Worm (Caenorhabditis elegans) whole organism, L2 larva: Measurements from ENCODE around the gene R09H3.3.

ENCODE experiments used
- F13H6.1 ChIP-seq: sonication (generic microtip); optimal IDR thresholded peaks from 2 replicates; lab custom pipeline; 2016; ENCODE audit warnings: missing genetic modification characterization, missing compliant biosample characterization
- R02D3.7 ChIP-seq: fragments of 150-350 bp; optimal IDR thresholded peaks from 2 replicates; lab custom pipeline; 2014; ENCODE audit warnings: missing biosample characterization, missing genetic modification characterization
- Y55F3AM.14 ChIP-seq: fragments of 200-800 bp; sonication (Bioruptor generic); optimal IDR thresholded peaks from 2 replicates; lab custom pipeline; 2018; ENCODE audit warnings: mild to moderate bottlenecking, missing genetic modification characterization, missing compliant biosample characterization
- alr-1 ChIP-seq: fragments of 150-350 bp; optimal IDR thresholded peaks from 2 replicates; lab custom pipeline; 2014; ENCODE audit warnings: missing biosample characterization, missing genetic modification characterization
- aly-2 ChIP-seq: fragments of 150-350 bp; optimal IDR thresholded peaks from 2 replicates; lab custom pipeline; 2014; ENCODE audit warnings: missing biosample characterization, missing genetic modification characterization
- ama-1 ChIP-seq: fragments of 150-350 bp; optimal IDR thresholded peaks from 2 replicates; lab custom pipeline; 2018; ENCODE audit warnings: inconsistent platforms
- ceh-16 ChIP-seq: fragments of 150-350 bp; optimal IDR thresholded peaks from 2 replicates; lab custom pipeline; 2014; ENCODE audit warnings: missing biosample characterization, missing genetic modification characterization
- ceh-82 ChIP-seq: fragments of 150-350 bp; optimal IDR thresholded peaks from 2 replicates; lab custom pipeline; 2014; ENCODE audit warnings: missing biosample characterization, missing genetic modification characterization
- crh-2 ChIP-seq: sonication (generic microtip); optimal IDR thresholded peaks from 2 replicates; lab custom pipeline; 2017; ENCODE audit warnings: missing biosample characterization, missing genetic modification characterization
- dmd-4 ChIP-seq: sonication (generic microtip); optimal IDR thresholded peaks from 2 replicates; lab custom pipeline; 2017; ENCODE audit warnings: missing biosample characterization, missing genetic modification characterization
- elt-1 ChIP-seq: fragments of 150-350 bp; optimal IDR thresholded peaks from 2 replicates; lab custom pipeline; 2014; ENCODE audit warnings: missing biosample characterization, missing genetic modification characterization
- elt-3 ChIP-seq: sonication (generic microtip); optimal IDR thresholded peaks from 2 replicates; lab custom pipeline; 2017; ENCODE audit warnings: missing biosample characterization, missing genetic modification characterization
- fos-1 ChIP-seq: fragments of 150-350 bp; optimal IDR thresholded peaks from 2 replicates; lab custom pipeline; 2014; ENCODE audit warnings: missing biosample characterization, missing genetic modification characterization
- gmeb-1 ChIP-seq: fragments of 150-350 bp; optimal IDR thresholded peaks from 2 replicates; lab custom pipeline; 2014; ENCODE audit warnings: missing biosample characterization, missing genetic modification characterization
- lin-11 ChIP-seq: fragments of 150-350 bp; sonication (generic microtip); optimal IDR thresholded peaks from 2 replicates; lab custom pipeline; 2014; ENCODE audit warnings: missing biosample characterization, missing genetic modification characterization, inconsistent platforms, mixed read lengths
- lin-13 ChIP-seq: fragments of 150-350 bp; optimal IDR thresholded peaks from 2 replicates; lab custom pipeline; 2014; ENCODE audit warnings: missing biosample characterization, missing genetic modification reagents, missing genetic modification characterization
- lin-39 ChIP-seq: fragments of 150-350 bp; optimal IDR thresholded peaks from 2 replicates; lab custom pipeline; 2014; ENCODE audit warnings: missing biosample characterization, missing genetic modification reagents, missing genetic modification characterization
- mab-5 ChIP-seq: fragments of 150-350 bp; optimal IDR thresholded peaks from 2 replicates; lab custom pipeline; 2014; ENCODE audit warnings: missing biosample characterization, missing genetic modification characterization
- mbf-1 ChIP-seq: sonication (generic microtip); optimal IDR thresholded peaks from 2 replicates; lab custom pipeline; 2017; ENCODE audit warnings: missing biosample characterization, missing genetic modification characterization
- nhr-10 ChIP-seq: sonication (generic microtip); optimal IDR thresholded peaks from 2 replicates; lab custom pipeline; 2017; ENCODE audit warnings: missing biosample characterization, missing genetic modification characterization
- nhr-11 ChIP-seq: fragments of 150-350 bp; optimal IDR thresholded peaks from 2 replicates; lab custom pipeline; 2014; ENCODE audit warnings: missing biosample characterization, missing genetic modification characterization
- nhr-12 ChIP-seq: fragments of 150-350 bp; optimal IDR thresholded peaks from 2 replicates; lab custom pipeline; 2014; ENCODE audit warnings: missing biosample characterization, missing genetic modification characterization
- nhr-129 ChIP-seq: fragments of 150-350 bp; optimal IDR thresholded peaks from 2 replicates; lab custom pipeline; 2014; ENCODE audit warnings: missing biosample characterization, missing genetic modification characterization
- nhr-21 ChIP-seq: fragments of 150-350 bp; optimal IDR thresholded peaks from 2 replicates; lab custom pipeline; 2014; ENCODE audit warnings: missing biosample characterization, missing genetic modification characterization
- nhr-6 ChIP-seq: fragments of 150-350 bp; optimal IDR thresholded peaks from 2 replicates; lab custom pipeline; 2014; ENCODE audit warnings: missing biosample characterization, missing genetic modification characterization
- nhr-77 ChIP-seq: fragments of 150-350 bp; optimal IDR thresholded peaks from 2 replicates; lab custom pipeline; 2014; ENCODE audit warnings: missing biosample characterization, missing genetic modification characterization
- peb-1 ChIP-seq: fragments of 150-350 bp; optimal IDR thresholded peaks from 2 replicates; lab custom pipeline; 2014; ENCODE audit warnings: missing biosample characterization, missing genetic modification characterization
- sem-4 ChIP-seq: fragments of 150-350 bp; optimal IDR thresholded peaks from 2 replicates; lab custom pipeline; 2014; ENCODE audit warnings: missing biosample characterization, missing genetic modification reagents, missing genetic modification characterization
- skn-1 ChIP-seq: sonication (generic microtip); optimal IDR thresholded peaks from 2 replicates; lab custom pipeline; 2017; ENCODE audit warnings: missing biosample characterization, missing genetic modification characterization
- sma-9 ChIP-seq, 2 experiments: fragments of 150-350 bp in 1 of 2; sonication (generic microtip) in 1 of 2; optimal IDR thresholded peaks; 2 replicates each; lab custom pipeline; 2014 to 2016; ENCODE audit warnings: missing genetic modification characterization in 2 of 2, mild to moderate bottlenecking in 1 of 2, missing biosample characterization in 1 of 2, missing compliant biosample characterization in 1 of 2, missing genetic modification reagents in 1 of 2, moderate library complexity in 1 of 2
- snpc-4 ChIP-seq: fragments of 150-350 bp; optimal IDR thresholded peaks from 2 replicates; lab custom pipeline; 2014; ENCODE audit warnings: missing biosample characterization, missing genetic modification characterization
- unc-39 ChIP-seq: fragments of 150-350 bp; optimal IDR thresholded peaks from 2 replicates; lab custom pipeline; 2014; ENCODE audit warnings: missing biosample characterization, missing genetic modification characterization
- unc-55 ChIP-seq: fragments of 150-350 bp; sonication (generic microtip); optimal IDR thresholded peaks from 3 replicates; lab custom pipeline; 2014; ENCODE audit warnings: missing biosample characterization, missing genetic modification reagents, missing genetic modification characterization
- zag-1 ChIP-seq: fragments of 150-350 bp; optimal IDR thresholded peaks from 2 replicates; lab custom pipeline; 2014; ENCODE audit warnings: missing biosample characterization, missing genetic modification characterization
- ztf-11 ChIP-seq: sonication (generic microtip); optimal IDR thresholded peaks from 2 replicates; lab custom pipeline; 2017; ENCODE audit warnings: missing biosample characterization, missing genetic modification characterization
- ztf-4 ChIP-seq: fragments of 150-350 bp; optimal IDR thresholded peaks from 2 replicates; lab custom pipeline; 2014; ENCODE audit warnings: missing biosample characterization, missing genetic modification characterization

R09H3.3 gene

DNA sequence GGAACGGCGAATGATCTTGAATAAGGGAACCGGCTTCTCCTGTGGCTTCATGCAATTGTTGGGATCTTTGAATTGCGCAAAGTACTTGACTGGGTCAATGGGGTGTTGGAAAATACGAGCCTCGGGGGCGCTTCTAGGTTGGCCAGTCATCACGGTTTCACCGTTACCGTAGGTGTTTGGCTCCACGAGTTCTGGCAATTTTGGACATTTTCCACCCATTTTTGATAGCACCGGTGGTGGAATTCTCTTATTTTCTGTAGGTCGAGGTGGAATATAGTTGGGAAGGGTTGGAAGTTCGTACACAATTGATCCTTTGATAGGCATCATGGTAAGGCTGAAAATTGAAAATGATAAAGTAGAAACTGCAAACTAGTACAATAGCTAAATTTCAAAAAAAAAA is 17.0 kb downstream of the R09H3.3 start, which contains the start of gene ZK380.4:
Gene ZK380.4, minus strand, starts transcription at position 327 of the 400 bp plus-strand sequence.
- TF ChIP-seq gmeb-1 (tag; lab: Kevin White, UChicago) = no peak
- TF ChIP-seq dmd-4 (tag; lab: Kevin White, UChicago) = no peak
- no peak for TF ChIP-seq ceh-82
- TF ChIP-seq ztf-4 (tag; lab: Kevin White, UChicago) = no peak
- no peak for TF ChIP-seq aly-2
- no peak for TF ChIP-seq R02D3.7 (tag; lab: Kevin White, UChicago)
- no peak for TF ChIP-seq nhr-21 (tag; lab: Kevin White, UChicago)
- no peak for TF ChIP-seq nhr-10 (tag; lab: Kevin White, UChicago)
- no peak for TF ChIP-seq skn-1 (tag; lab: Kevin White, UChicago)
- no peak for TF ChIP-seq zag-1 (tag; lab: Kevin White, UChicago)
- TF ChIP-seq nhr-11 (tag; lab: Kevin White, UChicago) = no peak
- no peak for TF ChIP-seq alr-1 (tag; lab: Kevin White, UChicago)
- TF ChIP-seq lin-11 (tag; lab: Kevin White, UChicago) = no peak
- no peak for TF ChIP-seq Y55F3AM.14 (GFP tag; lab: Kevin White, UChicago)
- TF ChIP-seq nhr-129 (tag; lab: Kevin White, UChicago) = no peak
- TF ChIP-seq unc-39 (tag; lab: Kevin White, UChicago) = no peak
- no peak for TF ChIP-seq sem-4
- no peak for TF ChIP-seq fos-1 (tag; lab: Kevin White, UChicago)
- TF ChIP-seq snpc-4 (tag; lab: Kevin White, UChicago) = no peak
- no peak for TF ChIP-seq mab-5 (tag; lab: Kevin White, UChicago)

DNA sequence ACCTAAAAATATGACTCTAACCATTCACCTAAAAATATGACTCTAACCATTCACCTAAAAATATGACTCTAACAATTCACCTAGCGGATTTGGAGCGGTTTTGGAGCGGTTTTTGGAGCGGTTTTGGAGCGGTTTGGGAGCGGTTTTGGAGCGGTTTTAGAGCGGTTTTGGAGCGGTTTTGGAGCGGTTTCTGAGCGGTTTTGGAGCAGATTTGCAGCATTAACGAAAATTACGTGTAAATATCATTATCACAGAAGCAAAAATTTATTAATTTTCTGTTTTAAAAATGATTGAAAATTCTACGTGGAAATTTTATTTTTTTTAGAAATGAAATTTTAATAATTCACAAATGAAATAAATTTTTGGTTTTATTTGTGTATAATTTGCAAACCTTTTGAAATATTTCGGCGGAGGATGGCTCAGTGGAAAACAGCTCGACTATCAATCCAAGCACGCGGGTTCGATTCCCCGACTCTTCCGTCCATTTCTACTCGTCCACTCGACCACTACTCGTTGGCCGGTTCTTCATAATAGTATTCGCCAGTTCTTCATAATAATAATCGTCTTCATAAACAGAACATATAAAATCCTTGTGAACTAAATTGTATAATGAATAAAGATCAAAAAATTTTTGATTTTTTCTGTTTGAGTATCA is 25.1 kb downstream of the R09H3.3 start:
- TF ChIP-seq unc-55 = no peak

DNA sequence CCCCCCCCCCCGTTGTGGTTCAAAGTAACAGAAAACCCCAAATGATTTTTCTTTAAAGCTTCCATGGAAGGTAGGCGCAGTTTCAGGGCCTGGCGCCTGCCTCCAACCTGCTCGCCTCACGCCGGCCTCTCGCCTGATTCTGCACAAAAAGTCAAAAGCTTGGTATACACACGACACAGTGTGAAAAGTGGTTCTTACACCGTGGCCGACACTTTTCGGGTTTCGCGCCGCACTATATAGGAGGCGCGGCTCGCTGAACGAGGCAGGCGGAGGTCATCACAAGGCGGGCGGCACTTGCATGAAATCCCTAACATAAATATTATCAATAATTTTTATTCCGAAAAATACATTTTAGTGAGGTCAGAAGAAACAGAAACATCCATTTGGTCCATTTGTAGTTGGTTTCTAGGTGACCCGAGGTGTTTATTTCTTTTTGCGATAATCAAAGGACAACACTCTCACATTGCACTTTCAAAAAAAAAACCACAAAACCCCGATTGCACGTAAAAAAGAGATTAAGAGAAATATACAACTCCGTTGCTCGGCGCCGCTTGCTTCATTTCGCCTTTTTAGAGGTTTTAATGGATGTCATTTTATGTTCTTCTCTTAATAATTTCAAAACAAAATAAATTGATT is 37.6 kb downstream of the R09H3.3 start, which contains the start of gene ZK380.2:
Gene ZK380.2, plus strand, starts transcription at position 586 of the 636 bp plus-strand sequence.
- TF ChIP-seq mab-5 (tag; lab: Kevin White, UChicago) (no peak), ztf-11 (tag; lab: Kevin White, UChicago) (no peak), lin-39 (tag; lab: Kevin White, UChicago) (no peak), elt-3 (tag; lab: Kevin White, UChicago) (no peak), ama-1 (lab: Kevin White, UChicago) (no peak), skn-1 (tag; lab: Kevin White, UChicago) (no peak), mbf-1 (no peak), F13H6.1 (no peak), lin-11 (tag; lab: Kevin White, UChicago) (no peak), ztf-4 (tag; lab: Kevin White, UChicago) (no peak), snpc-4 (tag; lab: Kevin White, UChicago) (no peak), nhr-11 (tag; lab: Kevin White, UChicago) (no peak), ceh-82 (no peak), zag-1 (tag; lab: Kevin White, UChicago) (no peak), nhr-6 (tag; lab: Kevin White, UChicago) (no peak)
- TF ChIP-seq, all 48 proteins: peak for 0

DNA sequence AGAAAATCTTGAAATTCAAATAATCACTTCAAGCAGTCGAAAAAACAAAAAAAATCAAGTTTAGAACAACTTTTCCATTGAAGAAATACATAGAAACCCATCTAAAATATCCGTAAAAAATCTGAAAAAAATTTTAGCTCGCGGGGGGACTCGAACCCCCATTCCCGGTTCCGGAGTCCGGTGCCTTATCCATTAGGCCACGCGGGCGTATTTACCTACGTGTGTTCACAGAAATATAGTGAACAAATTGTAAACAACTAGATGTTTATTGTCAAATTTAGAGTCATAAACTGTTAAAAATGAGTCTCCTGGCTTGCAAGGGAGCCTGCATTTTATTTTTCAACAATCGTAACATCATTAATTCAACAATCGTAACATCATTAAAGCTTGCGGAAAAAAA is 38.9 kb downstream of the R09H3.3 start:
- no peak for TF ChIP-seq ceh-82
- TF ChIP-seq fos-1 (tag; lab: Kevin White, UChicago) = no peak
- TF ChIP-seq elt-1 (tag; lab: Kevin White, UChicago) = no peak
- TF ChIP-seq lin-13 = no peak
- no peak for TF ChIP-seq nhr-77 (tag; lab: Kevin White, UChicago)
- no peak for TF ChIP-seq Y55F3AM.14 (GFP tag; lab: Kevin White, UChicago)
- TF ChIP-seq crh-2 = no peak
- TF ChIP-seq nhr-10 (tag; lab: Kevin White, UChicago) = no peak
- TF ChIP-seq nhr-12 = no peak
- no peak for TF ChIP-seq elt-3 (tag; lab: Kevin White, UChicago)
- no peak for TF ChIP-seq lin-39 (tag; lab: Kevin White, UChicago)

DNA sequence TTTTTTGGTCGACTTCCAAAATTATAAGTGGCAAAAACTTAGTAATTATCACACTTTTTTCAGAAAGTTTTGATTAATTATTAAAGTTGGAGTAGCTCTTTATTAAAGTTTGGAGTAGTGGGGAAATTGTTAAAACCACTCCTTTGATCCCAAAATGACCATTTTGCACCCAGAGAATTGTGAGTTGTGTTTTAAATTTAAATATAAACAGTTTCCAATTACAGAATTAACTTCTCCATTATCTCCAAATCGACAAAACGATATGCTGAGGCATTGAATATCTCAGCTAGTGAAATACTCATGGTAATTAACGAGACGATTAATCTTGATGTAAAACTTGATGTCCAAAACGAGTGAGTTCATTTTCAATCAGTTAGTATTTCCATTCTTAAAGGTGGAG is 40.8 kb downstream of the R09H3.3 start, which contains the start of gene fbxb-58:
Gene fbxb-58, plus strand, starts transcription at position 301 of the 400 bp plus-strand sequence.
- TF ChIP-seq ceh-16 (tag; lab: Kevin White, UChicago) (no peak), gmeb-1 (tag; lab: Kevin White, UChicago) (no peak), sma-9 (GFP tag; optimal IDR thresholded peaks at IDR 0.05; lab: Kevin White, UChicago) (no peak), sma-9 (tag; optimal IDR thresholded peaks at IDR 0.05; lab: Kevin White, UChicago) (no peak), peb-1 (tag; lab: Kevin White, UChicago) (no peak), nhr-10 (tag; lab: Kevin White, UChicago) (no peak)
